Worm (Caenorhabditis elegans) whole organism, L4 larva: ENCODE measurements around the gene mnk-1.

ENCODE experiments used
- F26F4.8 ChIP-seq: fragments of 200-800 bp; sonication (Bioruptor generic); conservative IDR thresholded peaks from 2 replicates; pipeline ENCODE4 v1.3.6; 2022; ENCODE audit warnings: missing genetic modification characterization, missing compliant biosample characterization
- dpl-1 ChIP-seq: fragments of 150-350 bp; optimal IDR thresholded peaks from 2 replicates; lab custom pipeline; 2014; ENCODE audit warnings: missing biosample characterization, missing genetic modification reagents, missing genetic modification characterization
- fos-1 ChIP-seq: fragments of 150-350 bp; optimal IDR thresholded peaks from 2 replicates; lab custom pipeline; 2014; ENCODE audit warnings: missing biosample characterization, missing genetic modification characterization
- lir-3 ChIP-seq: sonication (generic microtip); optimal IDR thresholded peaks from 2 replicates; lab custom pipeline; 2016; ENCODE audit warnings: mild to moderate bottlenecking, missing genetic modification characterization, missing compliant biosample characterization
- lsy-2 ChIP-seq, 2 experiments: fragments of 150-350 bp in 1 of 2; sonication (generic microtip) in 1 of 2; optimal IDR thresholded peaks; 2 replicates each; lab custom pipeline; 2014 to 2017; ENCODE audit warnings: missing biosample characterization in 2 of 2, missing genetic modification characterization in 2 of 2
- mdl-1 ChIP-seq, 2 experiments: fragments of 150-350 bp in 1 of 2; sonication (generic microtip) in 1 of 2; optimal IDR thresholded peaks; 2 replicates each; lab custom pipeline; 2014 to 2017; ENCODE audit warnings: missing biosample characterization in 2 of 2, missing genetic modification characterization in 2 of 2
- nhr-237 ChIP-seq: sonication (generic microtip); optimal IDR thresholded peaks from 2 replicates; lab custom pipeline; 2017; ENCODE audit warnings: missing biosample characterization, missing genetic modification characterization
- nhr-6 ChIP-seq: fragments of 150-350 bp; optimal IDR thresholded peaks from 2 replicates; lab custom pipeline; 2014; ENCODE audit warnings: missing biosample characterization, missing genetic modification characterization
- nhr-76 ChIP-seq: fragments of 150-350 bp; optimal IDR thresholded peaks from 2 replicates; lab custom pipeline; 2014; ENCODE audit warnings: missing biosample characterization, missing genetic modification characterization
- nhr-77 ChIP-seq: fragments of 150-350 bp; optimal IDR thresholded peaks from 2 replicates; lab custom pipeline; 2014; ENCODE audit warnings: missing biosample characterization, missing genetic modification characterization
- snpc-4 ChIP-seq: fragments of 150-350 bp; optimal IDR thresholded peaks from 2 replicates; lab custom pipeline; 2014; ENCODE audit warnings: missing biosample characterization, missing genetic modification characterization

ce11 chrII:10537571-10537970 lies 17.3 kb downstream of the mnk-1 start, which contains the start of gene R166.2:
- TF ChIP-seq nhr-6 (tag; lab: Kevin White, UChicago) (no peak), nhr-76 (no peak), mdl-1 (tag; optimal IDR thresholded peaks at IDR 0.05; lab: Kevin White, UChicago) (no peak), lsy-2 (tag; optimal IDR thresholded peaks at IDR 0.05; lab: Kevin White, UChicago) (no peak), fos-1 (tag; lab: Kevin White, UChicago) (no peak), dpl-1 (GFP tag; lab: Kevin White, UChicago) (no peak), nhr-237 (tag; lab: Kevin White, UChicago) (no peak), lir-3 (tag; lab: Kevin White, UChicago) (no peak), F26F4.8 (GFP tag; lab: Robert Waterston, UW) (no peak), nhr-77 (tag; lab: Kevin White, UChicago) (no peak), snpc-4 (tag; lab: Kevin White, UChicago) (no peak)
